Fruit fly (Drosophila melanogaster): ENCODE measurements around the gene alphaCOP.

The alphaCOP gene

dm6 chr3L:1647276-1647919 lies 2.4 kb upstream of the alphaCOP start, which contains the start of the genes CG17249 and Bro:
CG17249 (minus strand) TSS chr3L:1647464.
Bro (plus strand) TSS chr3L:1647869.
- TF ChIP-seq CG7045 (GFP tag; optimal IDR thresholded peaks at IDR 0.05) (no peak), CG5204 (GFP tag; optimal IDR thresholded peaks at IDR 0.05) (no peak), CG33017 (tag; optimal IDR thresholded peaks at IDR 0.05) (no peak), CG12768 (GFP tag; optimal IDR thresholded peaks at IDR 0.05) (no peak), CG7101 (tag; optimal IDR thresholded peaks at IDR 0.05) (peak; percentile 57), CG11617 (GFP tag; optimal IDR thresholded peaks at IDR 0.05) (no peak), Hr96 (GFP tag; optimal IDR thresholded peaks at IDR 0.05) (no peak), Crg-1 (GFP tag; optimal IDR thresholded peaks at IDR 0.05) (peak; percentile 69), pad (GFP tag; optimal IDR thresholded peaks at IDR 0.05) (peak; percentile 38), ovo (GFP tag; optimal IDR thresholded peaks at IDR 0.05) (peak; percentile 34), CG1620 (GFP tag; optimal IDR thresholded peaks at IDR 0.05) (peak; percentile 76), Mnt (GFP tag; optimal IDR thresholded peaks at IDR 0.05) (peak; percentile 28), cnc (optimal IDR thresholded peaks at IDR 0.05) (no peak), CG14711 (tag; optimal IDR thresholded peaks at IDR 0.05) (peak; percentile 99), tj (GFP tag; optimal IDR thresholded peaks at IDR 0.05) (no peak), kay (GFP tag; ENCODE audit: borderline replicate concordance) (no peak), bab1 (GFP tag; optimal IDR thresholded peaks at IDR 0.05) (peak; percentile 32), Clk (GFP tag; optimal IDR thresholded peaks at IDR 0.05) (peak; percentile 3), cic (GFP tag; optimal IDR thresholded peaks at IDR 0.05) (peak; percentile 19), toe (GFP tag; optimal IDR thresholded peaks at IDR 0.05) (peak; percentile 26)

- peak; percentile 58 for TF ChIP-seq ovo (GFP tag; optimal IDR thresholded peaks at IDR 0.05)
- TF ChIP-seq CG11617 (GFP tag; optimal IDR thresholded peaks at IDR 0.05) = peak; percentile 65
- TF ChIP-seq CG12768 (GFP tag; optimal IDR thresholded peaks at IDR 0.05) = peak; percentile 69
- peak; percentile 65 for TF ChIP-seq CG33017 (tag; optimal IDR thresholded peaks at IDR 0.05)
- peak; percentile 56 for TF ChIP-seq bab1 (GFP tag; optimal IDR thresholded peaks at IDR 0.05)
- peak; percentile 59 for TF ChIP-seq Mnt (GFP tag; optimal IDR thresholded peaks at IDR 0.05)
- TF ChIP-seq CG1620 (GFP tag; optimal IDR thresholded peaks at IDR 0.05) = peak; percentile 83
- TF ChIP-seq CG14711 (tag; optimal IDR thresholded peaks at IDR 0.05) = peak; percentile 73
- no peak for TF ChIP-seq CG5204 (GFP tag; optimal IDR thresholded peaks at IDR 0.05)
- TF ChIP-seq tj (GFP tag; optimal IDR thresholded peaks at IDR 0.05) = peak; percentile 50
- TF ChIP-seq Clk (GFP tag; optimal IDR thresholded peaks at IDR 0.05) = peak; percentile 68
- peak; percentile 68 for TF ChIP-seq pad (GFP tag; optimal IDR thresholded peaks at IDR 0.05)
- TF ChIP-seq toe (GFP tag; optimal IDR thresholded peaks at IDR 0.05) = peak; percentile 90
- no peak for TF ChIP-seq cnc (optimal IDR thresholded peaks at IDR 0.05)
- TF ChIP-seq cic (GFP tag; optimal IDR thresholded peaks at IDR 0.05) = no peak
- TF ChIP-seq CG7045 (GFP tag; optimal IDR thresholded peaks at IDR 0.05) = peak; percentile 75
- TF ChIP-seq kay (GFP tag; ENCODE audit: borderline replicate concordance) = no peak
- peak; percentile 84 for TF ChIP-seq Hr96 (GFP tag; optimal IDR thresholded peaks at IDR 0.05)
- TF ChIP-seq CG7101 (tag; optimal IDR thresholded peaks at IDR 0.05) = peak; percentile 78
- peak; percentile 65 for TF ChIP-seq Crg-1 (GFP tag; optimal IDR thresholded peaks at IDR 0.05)
These were observed 5.7 kb downstream of the alphaCOP start, which contains the start of the genes Mettl2 and Bgb for dm6 chr3L:1639185-1639812. Mettl2 (minus strand) TSS chr3L:1639235. Bgb (plus strand) TSS chr3L:1639711.

dm6 chr3L:1637652-1638051 lies 7.3 kb downstream of the alphaCOP start, which contains the start of gene nSyb:
nSyb (minus strand) TSS chr3L:1637752.
- TF ChIP-seq pad (GFP tag; optimal IDR thresholded peaks at IDR 0.05) (no peak), tj (GFP tag; optimal IDR thresholded peaks at IDR 0.05) (no peak), CG7101 (tag; optimal IDR thresholded peaks at IDR 0.05) (no peak), CG11617 (GFP tag; optimal IDR thresholded peaks at IDR 0.05) (no peak), toe (GFP tag; optimal IDR thresholded peaks at IDR 0.05) (no peak), CG5204 (GFP tag; optimal IDR thresholded peaks at IDR 0.05) (no peak), kay (GFP tag; ENCODE audit: borderline replicate concordance) (no peak)

dm6 chr3L:1636886-1637285 lies 8.1 kb downstream of the alphaCOP start:
- TF ChIP-seq cic (GFP tag; optimal IDR thresholded peaks at IDR 0.05) (no peak), CG7101 (tag; optimal IDR thresholded peaks at IDR 0.05) (no peak), toe (GFP tag; optimal IDR thresholded peaks at IDR 0.05) (no peak), Hr96 (GFP tag; optimal IDR thresholded peaks at IDR 0.05) (no peak), bab1 (GFP tag; optimal IDR thresholded peaks at IDR 0.05) (no peak), CG14711 (tag; optimal IDR thresholded peaks at IDR 0.05) (no peak), CG33017 (tag; optimal IDR thresholded peaks at IDR 0.05) (no peak), Crg-1 (GFP tag; optimal IDR thresholded peaks at IDR 0.05) (no peak), ovo (GFP tag; optimal IDR thresholded peaks at IDR 0.05) (no peak)

- TF ChIP-seq CG33017 (tag; optimal IDR thresholded peaks at IDR 0.05) (no peak), CG14711 (tag; optimal IDR thresholded peaks at IDR 0.05) (no peak), Crg-1 (GFP tag; optimal IDR thresholded peaks at IDR 0.05) (no peak), bab1 (GFP tag; optimal IDR thresholded peaks at IDR 0.05) (no peak), tj (GFP tag; optimal IDR thresholded peaks at IDR 0.05) (no peak), Hr96 (GFP tag; optimal IDR thresholded peaks at IDR 0.05) (no peak), kay (GFP tag; ENCODE audit: borderline replicate concordance) (no peak), toe (GFP tag; optimal IDR thresholded peaks at IDR 0.05) (no peak), Clk (GFP tag; optimal IDR thresholded peaks at IDR 0.05) (no peak), cnc (optimal IDR thresholded peaks at IDR 0.05) (no peak), CG1620 (GFP tag; optimal IDR thresholded peaks at IDR 0.05) (no peak), CG5204 (GFP tag; optimal IDR thresholded peaks at IDR 0.05) (no peak), CG7045 (GFP tag; optimal IDR thresholded peaks at IDR 0.05) (no peak), CG7101 (tag; optimal IDR thresholded peaks at IDR 0.05) (no peak), Mnt (GFP tag; optimal IDR thresholded peaks at IDR 0.05) (no peak), CG12768 (GFP tag; optimal IDR thresholded peaks at IDR 0.05) (no peak), pad (GFP tag; optimal IDR thresholded peaks at IDR 0.05) (no peak)
These were observed 15.8 kb downstream of the alphaCOP start, which contains the start of gene GC for dm6 chr3L:1629064-1629777. GC (minus strand) TSS chr3L:1629301.
